Fruit fly (Drosophila melanogaster): ENCODE results near the gene yellow-h.

DNA sequence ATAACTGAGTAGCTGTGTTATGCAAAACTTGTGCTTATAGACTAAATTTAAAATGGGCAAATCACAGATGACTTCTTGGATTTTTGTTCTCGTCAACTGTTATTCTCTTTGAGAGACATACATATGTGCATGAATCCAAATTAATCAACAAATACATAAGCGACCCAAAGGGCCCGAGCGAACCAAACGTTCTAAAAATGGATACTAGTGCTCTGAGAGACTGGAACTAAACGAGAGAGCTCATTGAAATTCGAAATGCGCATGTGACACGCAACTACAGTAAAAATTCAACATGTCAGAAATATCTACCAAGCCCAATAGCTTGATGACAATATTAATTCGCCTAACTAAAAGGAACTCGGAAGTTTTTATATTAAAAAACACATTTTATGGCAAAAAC is 48.6 kb downstream of the yellow-h start, which contains the start of gene NfI:
- TF ChIP-seq Pif1B (GFP tag; optimal IDR thresholded peaks at IDR 0.05) (no peak), Pif1A (GFP tag; optimal IDR thresholded peaks at IDR 0.05) (no peak), D1 (tag; optimal IDR thresholded peaks at IDR 0.05) (no peak), Ets98B (GFP tag; IDR thresholded peaks at IDR 0.05) (no peak), CG8159 (tag; optimal IDR thresholded peaks at IDR 0.05) (no peak)
